Fruit fly (Drosophila melanogaster) S2 (cell line): ENCODE results near the gene tHMG1.

Experiments used
- CG8478 ChIP-seq: fragments of >200 bp; optimal IDR thresholded peaks from 2 replicates; lab custom pipeline; 2018
- CTCF ChIP-seq, 2 experiments: fragments of >200 bp; optimal IDR thresholded peaks; 2 replicates each; lab custom pipeline; 2018

Gene tHMG1

DNA sequence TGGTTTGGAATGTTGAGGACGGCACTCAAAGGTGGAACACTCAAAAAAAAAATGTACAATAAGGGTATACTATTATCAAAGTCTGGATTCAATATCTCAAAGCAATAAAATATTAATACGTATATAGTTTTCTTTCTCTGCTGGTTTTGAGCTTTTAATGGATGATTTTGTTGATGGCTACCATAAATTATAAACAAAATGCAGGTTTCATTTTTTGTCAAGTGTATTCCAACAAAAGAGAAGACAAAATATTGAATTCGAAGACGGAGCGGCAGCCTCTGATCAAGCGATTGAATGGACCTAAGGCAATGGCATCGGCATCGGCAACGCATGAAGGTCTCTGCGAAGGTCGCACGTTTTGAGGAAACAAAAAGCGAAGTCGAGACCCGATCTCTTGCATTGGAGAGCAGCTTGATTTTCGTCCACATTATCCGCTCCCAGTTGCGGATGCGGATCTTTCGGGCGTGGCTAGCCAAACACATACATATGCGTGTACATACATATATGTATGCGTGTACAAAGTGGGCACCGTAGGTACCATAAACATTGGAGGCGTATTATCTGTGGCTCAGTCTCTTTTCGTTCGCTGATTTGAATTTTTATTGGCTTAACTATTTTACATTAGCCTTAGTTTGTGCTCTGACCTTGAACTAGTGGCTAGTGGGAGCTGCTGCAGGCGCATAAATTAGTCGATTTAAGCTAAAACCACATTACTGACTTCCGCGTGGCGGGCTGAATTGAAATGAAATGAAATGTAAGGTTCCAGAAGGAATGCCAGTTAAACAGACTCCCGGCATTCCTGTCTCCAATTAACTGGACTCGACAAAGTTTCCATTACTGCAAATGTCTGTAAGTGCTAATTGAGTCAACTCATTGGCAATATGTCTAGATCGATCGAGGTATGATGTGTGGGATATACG lies 45.1 kb downstream of the tHMG1 start:
- TF ChIP-seq CTCF (optimal IDR thresholded peaks at IDR 0.05; lab: Kevin White, UChicago) (no peak), CG8478 (no peak)

- TF ChIP-seq CG8478, result no peak
- no peak for TF ChIP-seq CTCF (optimal IDR thresholded peaks at IDR 0.05; lab: Kevin White, UChicago)
Measured at dm6 chr3R:22538877-22539276, 47.2 kb downstream of the tHMG1 start.

dm6 chr3R:22539762-22540161 lies 48.1 kb downstream of the tHMG1 start, which contains the start of gene CG5326:
Gene CG5326 (minus strand): TSS chr3R:22539919.
- TF ChIP-seq CTCF (optimal IDR thresholded peaks at IDR 0.05; lab: Kevin White, UChicago) (no peak), CG8478 (no peak)

DNA sequence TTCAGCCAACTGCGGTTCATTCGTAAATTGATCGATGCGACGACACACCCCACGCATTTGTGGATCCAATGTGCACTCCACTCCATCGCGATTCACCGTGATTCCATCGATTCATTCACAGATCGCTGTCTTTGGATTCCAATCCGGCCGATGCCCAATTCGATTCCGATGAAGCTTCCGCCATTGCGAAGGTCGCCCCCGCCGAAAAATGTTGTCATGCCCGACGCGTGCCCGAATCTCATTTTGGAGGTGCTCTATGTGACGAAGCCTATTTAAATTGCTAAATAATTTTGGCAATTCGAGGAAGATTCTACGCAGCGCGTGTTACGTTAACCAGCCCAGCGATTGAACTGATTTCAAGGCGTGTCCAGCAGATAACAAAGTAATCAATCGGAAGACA lies 49.1 kb downstream of the tHMG1 start:
- TF ChIP-seq CG8478 (no peak), CTCF (optimal IDR thresholded peaks at IDR 0.05; lab: Kevin White, UChicago) (no peak)
